Worm (Caenorhabditis elegans) whole organism, young adult: ENCODE data around the gene Y41G9A.5.

ENCODE experiments used
- F52B5.7 ChIP-seq: sonication (generic microtip); optimal IDR thresholded peaks from 2 replicates; lab custom pipeline; 2016; ENCODE audit warnings: mild to moderate bottlenecking, missing genetic modification characterization, missing compliant biosample characterization
- F57C9.4 ChIP-seq: sonication (generic microtip); optimal IDR thresholded peaks from 2 replicates; lab custom pipeline; 2017; ENCODE audit warnings: mild to moderate bottlenecking, missing genetic modification characterization, missing compliant biosample characterization
- K12H6.12 ChIP-seq: fragments of 200-800 bp; sonication (Bioruptor generic); optimal IDR thresholded peaks from 2 replicates; lab custom pipeline; 2018; ENCODE audit warnings: mild to moderate bottlenecking, missing genetic modification characterization, missing compliant biosample characterization
- hmg-20 ChIP-seq: fragments of 200-800 bp; sonication (Bioruptor generic); IDR thresholded peaks from 2 replicates; pipeline ENCODE4 v1.3.6; 2022; ENCODE audit warnings: missing genetic modification reagents, missing genetic modification characterization, missing compliant biosample characterization
- tlf-1 ChIP-seq: fragments of 200-800 bp; sonication (Bioruptor generic); optimal IDR thresholded peaks from 2 replicates; lab custom pipeline; 2018; ENCODE audit warnings: mild to moderate bottlenecking, missing genetic modification characterization, missing compliant biosample characterization

ce11 chrX:2933061-2933460 is 13.4 kb upstream of the Y41G9A.5 start, which contains the start of gene fard-1:
- TF ChIP-seq F57C9.4 (tag; lab: Kevin White, UChicago) (no peak), K12H6.12 (tag; lab: Kevin White, UChicago) (no peak), F52B5.7 (no peak), hmg-20 (GFP tag; lab: Robert Waterston, UW) (no peak), tlf-1 (GFP tag; lab: Kevin White, UChicago) (no peak)
